Worm (Caenorhabditis elegans) whole organism, L2 larva: ENCODE data around the gene memb-2.
"Not testable (repeated sequence)": the region's sequence is repeated elsewhere in the genome, so short reads cannot be mapped to it uniquely, and the experiment has no call there.

ENCODE experiments used
- R02D3.7 ChIP-seq: fragments of 150-350 bp; optimal IDR thresholded peaks from 2 replicates; lab custom pipeline; 2014; ENCODE audit warnings: missing biosample characterization, missing genetic modification characterization
- Y55F3AM.14 ChIP-seq: fragments of 200-800 bp; sonication (Bioruptor generic); optimal IDR thresholded peaks from 2 replicates; lab custom pipeline; 2018; ENCODE audit warnings: mild to moderate bottlenecking, missing genetic modification characterization, missing compliant biosample characterization
- alr-1 ChIP-seq: fragments of 150-350 bp; optimal IDR thresholded peaks from 2 replicates; lab custom pipeline; 2014; ENCODE audit warnings: missing biosample characterization, missing genetic modification characterization
- aly-2 ChIP-seq: fragments of 150-350 bp; optimal IDR thresholded peaks from 2 replicates; lab custom pipeline; 2014; ENCODE audit warnings: missing biosample characterization, missing genetic modification characterization
- ama-1 ChIP-seq: fragments of 150-350 bp; optimal IDR thresholded peaks from 2 replicates; lab custom pipeline; 2018; ENCODE audit warnings: inconsistent platforms
- blmp-1 ChIP-seq: sonication (generic microtip); optimal IDR thresholded peaks from 2 replicates; lab custom pipeline; 2017; ENCODE audit warnings: missing genetic modification characterization, mild to moderate bottlenecking, missing compliant biosample characterization, antibody characterized with exemption, moderate library complexity; ENCODE audit not compliant: insufficient read depth
- ceh-82 ChIP-seq: fragments of 150-350 bp; optimal IDR thresholded peaks from 2 replicates; lab custom pipeline; 2014; ENCODE audit warnings: missing biosample characterization, missing genetic modification characterization
- crh-2 ChIP-seq: sonication (generic microtip); optimal IDR thresholded peaks from 2 replicates; lab custom pipeline; 2017; ENCODE audit warnings: missing biosample characterization, missing genetic modification characterization
- fos-1 ChIP-seq: fragments of 150-350 bp; optimal IDR thresholded peaks from 2 replicates; lab custom pipeline; 2014; ENCODE audit warnings: missing biosample characterization, missing genetic modification characterization
- gmeb-1 ChIP-seq: fragments of 150-350 bp; optimal IDR thresholded peaks from 2 replicates; lab custom pipeline; 2014; ENCODE audit warnings: missing biosample characterization, missing genetic modification characterization
- lin-13 ChIP-seq: fragments of 150-350 bp; optimal IDR thresholded peaks from 2 replicates; lab custom pipeline; 2014; ENCODE audit warnings: missing biosample characterization, missing genetic modification reagents, missing genetic modification characterization
- lin-39 ChIP-seq: fragments of 150-350 bp; optimal IDR thresholded peaks from 2 replicates; lab custom pipeline; 2014; ENCODE audit warnings: missing biosample characterization, missing genetic modification reagents, missing genetic modification characterization
- mdl-1 ChIP-seq, 2 experiments: fragments of 150-350 bp in 1 of 2; sonication (generic microtip) in 1 of 2; optimal IDR thresholded peaks; 2 replicates each; lab custom pipeline; 2017; ENCODE audit warnings: missing biosample characterization in 2 of 2, missing genetic modification characterization in 2 of 2
- nhr-10 ChIP-seq: sonication (generic microtip); optimal IDR thresholded peaks from 2 replicates; lab custom pipeline; 2017; ENCODE audit warnings: missing biosample characterization, missing genetic modification characterization
- nhr-11 ChIP-seq: fragments of 150-350 bp; optimal IDR thresholded peaks from 2 replicates; lab custom pipeline; 2014; ENCODE audit warnings: missing biosample characterization, missing genetic modification characterization
- nhr-129 ChIP-seq: fragments of 150-350 bp; optimal IDR thresholded peaks from 2 replicates; lab custom pipeline; 2014; ENCODE audit warnings: missing biosample characterization, missing genetic modification characterization
- nhr-21 ChIP-seq: fragments of 150-350 bp; optimal IDR thresholded peaks from 2 replicates; lab custom pipeline; 2014; ENCODE audit warnings: missing biosample characterization, missing genetic modification characterization
- nhr-237 ChIP-seq: fragments of 150-350 bp; optimal IDR thresholded peaks from 2 replicates; lab custom pipeline; 2014; ENCODE audit warnings: missing biosample characterization, missing genetic modification characterization
- nhr-25 ChIP-seq: fragments of 150-350 bp; sonication (generic microtip); optimal IDR thresholded peaks from 3 replicates; lab custom pipeline; 2014; ENCODE audit warnings: missing biosample characterization, missing genetic modification characterization
- nhr-6 ChIP-seq: fragments of 150-350 bp; optimal IDR thresholded peaks from 2 replicates; lab custom pipeline; 2014; ENCODE audit warnings: missing biosample characterization, missing genetic modification characterization
- nhr-77 ChIP-seq: fragments of 150-350 bp; optimal IDR thresholded peaks from 2 replicates; lab custom pipeline; 2014; ENCODE audit warnings: missing biosample characterization, missing genetic modification characterization
- peb-1 ChIP-seq: fragments of 150-350 bp; optimal IDR thresholded peaks from 2 replicates; lab custom pipeline; 2014; ENCODE audit warnings: missing biosample characterization, missing genetic modification characterization
- sem-4 ChIP-seq: fragments of 150-350 bp; optimal IDR thresholded peaks from 2 replicates; lab custom pipeline; 2014; ENCODE audit warnings: missing biosample characterization, missing genetic modification reagents, missing genetic modification characterization
- skn-1 ChIP-seq: sonication (generic microtip); optimal IDR thresholded peaks from 2 replicates; lab custom pipeline; 2017; ENCODE audit warnings: missing biosample characterization, missing genetic modification characterization
- sma-3 ChIP-seq: sonication (generic microtip); optimal IDR thresholded peaks from 2 replicates; lab custom pipeline; 2016; ENCODE audit warnings: missing genetic modification reagents, missing genetic modification characterization, missing compliant biosample characterization
- sma-9 ChIP-seq, 2 experiments: fragments of 150-350 bp in 1 of 2; sonication (generic microtip) in 1 of 2; optimal IDR thresholded peaks; 2 replicates each; lab custom pipeline; 2014 to 2016; ENCODE audit warnings: missing genetic modification characterization in 2 of 2, mild to moderate bottlenecking in 1 of 2, missing biosample characterization in 1 of 2, missing compliant biosample characterization in 1 of 2, missing genetic modification reagents in 1 of 2, moderate library complexity in 1 of 2
- snpc-4 ChIP-seq: fragments of 150-350 bp; optimal IDR thresholded peaks from 2 replicates; lab custom pipeline; 2014; ENCODE audit warnings: missing biosample characterization, missing genetic modification characterization
- unc-55 ChIP-seq: fragments of 150-350 bp; sonication (generic microtip); optimal IDR thresholded peaks from 3 replicates; lab custom pipeline; 2014; ENCODE audit warnings: missing biosample characterization, missing genetic modification reagents, missing genetic modification characterization
- unc-62 ChIP-seq: fragments of 150-350 bp; optimal IDR thresholded peaks from 2 replicates; lab custom pipeline; 2014; ENCODE audit warnings: missing biosample characterization, missing genetic modification reagents, missing genetic modification characterization
- zag-1 ChIP-seq: fragments of 150-350 bp; optimal IDR thresholded peaks from 2 replicates; lab custom pipeline; 2014; ENCODE audit warnings: missing biosample characterization, missing genetic modification characterization
- ztf-11 ChIP-seq: sonication (generic microtip); optimal IDR thresholded peaks from 2 replicates; lab custom pipeline; 2017; ENCODE audit warnings: missing biosample characterization, missing genetic modification characterization

memb-2 gene

ce11 chrV:5620040-5620439, at the start of gene memb-2:
Gene memb-2 (minus strand): TSS chrV:5620140.
- TF ChIP-seq lin-39 (tag; lab: Kevin White, UChicago) = no peak
- TF ChIP-seq blmp-1 = no peak

- TF ChIP-seq R02D3.7 (tag; lab: Kevin White, UChicago) (no peak), lin-39 (tag; lab: Kevin White, UChicago) (no peak), nhr-129 (tag; lab: Kevin White, UChicago) (no peak)
- TF ChIP-seq, all 48 proteins: peak for 0
Measured at ce11 chrV:5668968-5669367, 49.0 kb upstream of the memb-2 start.

DNA sequence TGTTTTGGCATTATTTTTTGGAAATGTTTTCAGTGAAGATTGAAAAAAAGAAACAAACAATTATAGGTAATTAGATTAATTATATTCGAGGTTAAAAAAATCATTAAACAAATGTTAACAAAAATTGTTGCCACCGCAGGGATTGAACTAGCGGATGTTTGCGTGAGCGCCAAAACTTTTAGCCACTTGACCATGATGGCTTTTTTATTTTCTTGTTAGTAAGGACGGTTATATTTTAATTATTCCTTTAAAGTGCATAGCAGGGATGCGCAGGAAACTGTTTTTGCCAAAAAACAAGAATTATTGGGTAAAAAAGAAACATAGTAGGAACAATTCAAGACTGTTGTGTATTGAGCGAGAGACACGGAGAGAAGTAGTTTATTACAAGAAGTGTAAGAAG, 47.4 kb upstream of the memb-2 start:
- TF ChIP-seq snpc-4 (no peak), Y55F3AM.14 (GFP tag; lab: Kevin White, UChicago) (peak; percentile 34), nhr-10 (no peak), nhr-21 (peak; percentile 66), nhr-25 (no peak), gmeb-1 (peak; percentile 3), crh-2 (tag; lab: Kevin White, UChicago) (peak; percentile 55), sma-3 (peak; percentile 65), nhr-6 (no peak), ceh-82 (tag; lab: Kevin White, UChicago) (no peak), ama-1 (lab: Kevin White, UChicago) (no peak), sma-9 (GFP tag; optimal IDR thresholded peaks at IDR 0.05; lab: Kevin White, UChicago) (peak; percentile 69), sma-9 (tag; optimal IDR thresholded peaks at IDR 0.05; lab: Kevin White, UChicago) (no peak)

DNA sequence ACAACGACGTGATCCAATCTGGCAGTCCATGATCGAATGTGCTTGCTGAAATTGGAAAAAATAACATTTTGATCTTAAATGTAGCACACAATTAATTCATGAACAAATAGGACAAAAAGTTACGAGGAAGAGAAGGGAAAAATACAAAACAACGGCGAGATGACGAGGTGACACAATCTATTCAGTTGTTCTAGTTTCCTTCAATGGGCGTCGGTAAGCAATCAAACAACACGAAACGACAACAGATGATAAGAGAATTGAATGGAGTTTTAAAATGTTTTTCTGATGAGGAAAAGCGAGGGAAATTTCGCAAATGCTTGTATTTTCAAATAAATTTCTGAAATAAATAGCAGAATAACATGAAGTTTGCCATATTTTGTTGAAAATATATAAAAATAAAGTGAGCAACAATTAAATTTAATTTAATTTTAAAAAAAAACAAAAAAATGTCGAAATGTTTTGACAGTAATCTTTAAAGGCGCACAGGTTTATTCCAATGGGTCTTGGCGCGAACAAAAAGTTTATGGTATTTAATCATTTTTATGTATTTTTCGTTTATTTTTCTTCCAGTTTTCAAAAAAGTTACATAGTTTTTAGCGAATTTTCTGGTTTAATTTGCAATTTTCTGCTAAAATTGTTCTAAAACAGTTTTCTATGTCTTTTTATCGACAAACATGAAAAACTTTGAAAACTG, 46.2 kb upstream of the memb-2 start, which contains the start of gene C14C11.7:
Gene C14C11.7, minus strand, starts transcription at position 51 of the 694 bp plus-strand sequence.
- TF ChIP-seq gmeb-1 = no peak
- TF ChIP-seq aly-2 (tag; lab: Kevin White, UChicago) = no peak
- no peak for TF ChIP-seq nhr-237 (tag; lab: Kevin White, UChicago)
- TF ChIP-seq nhr-77 (tag; lab: Kevin White, UChicago) = no peak
- peak; percentile 1 for TF ChIP-seq fos-1
- no peak for TF ChIP-seq zag-1 (tag; lab: Kevin White, UChicago)

DNA sequence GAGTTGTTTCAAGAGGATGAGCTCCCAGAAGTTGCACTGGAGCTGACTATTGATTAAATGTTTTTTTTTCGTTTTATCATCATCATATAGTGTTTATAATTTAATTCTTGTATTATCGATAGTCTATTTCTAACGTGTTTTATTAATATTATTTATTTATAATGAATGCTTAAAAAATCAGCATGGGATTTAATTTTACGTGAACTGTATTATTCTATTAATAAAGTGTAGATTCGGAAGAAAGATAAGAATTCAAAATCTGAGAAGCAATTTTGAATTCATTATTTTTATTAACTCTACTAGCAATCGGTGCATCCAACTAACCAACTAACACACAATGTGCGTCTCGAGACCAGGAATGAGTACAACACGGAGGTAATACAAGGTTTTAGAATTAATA, 43.4 kb upstream of the memb-2 start, which contains the start of gene C14C11.1:
Gene C14C11.1, plus strand, starts transcription at position 301 of the 400 bp plus-strand sequence.
- not testable (repeated sequence) for TF ChIP-seq mdl-1 (tag; optimal IDR thresholded peaks at IDR 0.05; lab: Kevin White, UChicago); nhr-11; skn-1 (tag; lab: Kevin White, UChicago)

- TF ChIP-seq crh-2 (tag; lab: Kevin White, UChicago) = no peak
Measured at ce11 chrV:5660604-5661209, 40.8 kb upstream of the memb-2 start, which contains the start of the genes mut-14 and C14C11.2. Gene mut-14 (minus strand): TSS chrV:5660704. Gene C14C11.2 (plus strand): TSS chrV:5661159.

- no peak for TF ChIP-seq Y55F3AM.14 (GFP tag; lab: Kevin White, UChicago)
- no peak for TF ChIP-seq unc-55
- TF ChIP-seq fos-1 = peak; percentile 64
- TF ChIP-seq alr-1 = no peak
- TF ChIP-seq nhr-6 = no peak
- TF ChIP-seq R02D3.7 (tag; lab: Kevin White, UChicago) = no peak
- TF ChIP-seq sma-9 (GFP tag; optimal IDR thresholded peaks at IDR 0.05; lab: Kevin White, UChicago) = peak; percentile 36
- TF ChIP-seq sma-9 (tag; optimal IDR thresholded peaks at IDR 0.05; lab: Kevin White, UChicago) = no peak
- no peak for TF ChIP-seq sem-4 (tag; lab: Kevin White, UChicago)
- no peak for TF ChIP-seq ztf-11 (tag; lab: Kevin White, UChicago)
- TF ChIP-seq unc-62 = no peak
- no peak for TF ChIP-seq peb-1 (tag; lab: Kevin White, UChicago)
- TF ChIP-seq lin-13 (GFP tag; lab: Kevin White, UChicago) = no peak
Measured at ce11 chrV:5653990-5654499, 34.1 kb upstream of the memb-2 start, which contains the start of gene hex-2. Gene hex-2 (plus strand): TSS chrV:5654449.
